Worm (Caenorhabditis elegans): ENCODE measurements around the gene K10G4.5.
"Not testable (repeated sequence)": the region's sequence is repeated elsewhere in the genome, so short reads cannot be mapped to it uniquely, and the experiment has no call there.

- TF ChIP-seq nhr-237 (tag; optimal IDR thresholded peaks at IDR 0.05); mdl-1 (tag; optimal IDR thresholded peaks at IDR 0.05); unc-62 (GFP tag; optimal IDR thresholded peaks at IDR 0.05); pha-4 (tag; optimal IDR thresholded peaks at IDR 0.05); nhr-28 (tag; optimal IDR thresholded peaks at IDR 0.05); unc-39 (tag; optimal IDR thresholded peaks at IDR 0.05): not testable (repeated sequence)
Measured at ce11 chrV:17264855-17265254, 36.4 kb downstream of the K10G4.5 start, which contains the start of gene K10G4.3.

Data from whole organism, L3 larva.